Fruit fly (Drosophila melanogaster): ENCODE measurements around the gene Acox3.

The Acox3 gene

DNA sequence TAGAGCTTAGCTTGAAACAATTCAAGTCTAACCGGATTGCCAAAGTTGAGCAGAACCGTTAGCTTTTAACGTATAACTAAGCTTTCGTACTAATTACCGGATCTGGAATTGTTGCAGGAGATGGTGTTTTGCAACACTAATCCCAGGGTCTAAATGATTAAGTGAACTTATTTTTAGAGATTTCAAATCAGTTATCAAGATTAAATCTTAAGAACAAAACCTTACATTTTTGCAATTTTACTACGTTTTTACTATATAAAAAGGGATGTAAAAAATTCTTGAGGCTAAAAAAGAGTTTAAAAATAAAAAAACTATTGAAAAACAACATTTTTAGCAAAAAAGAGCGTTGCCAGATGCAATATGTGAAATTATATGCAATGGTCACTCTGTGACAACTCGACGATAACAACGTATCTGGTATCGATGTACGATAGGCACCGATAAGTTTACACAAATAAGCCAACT, 40.5 kb upstream of the Acox3 start, which contains the start of the genes KFase and epsilonCOP (continued):
- peak; percentile 47 for TF ChIP-seq lz (GFP tag; optimal IDR thresholded peaks at IDR 0.05)
- TF ChIP-seq pdm3 (GFP tag; optimal IDR thresholded peaks at IDR 0.05), result peak; percentile 57
- no peak for TF ChIP-seq svp (GFP tag)
- TF ChIP-seq CG16779 (tag; optimal IDR thresholded peaks at IDR 0.05), result no peak
- no peak for TF ChIP-seq CG6276 (GFP tag; optimal IDR thresholded peaks at IDR 0.05)
- TF ChIP-seq CG3032 (tag; optimal IDR thresholded peaks at IDR 0.05), result peak; percentile 22
- no peak for TF ChIP-seq CG6854 (GFP tag; optimal IDR thresholded peaks at IDR 0.05)
- no peak for TF ChIP-seq CG8119 (GFP tag; IDR thresholded peaks at IDR 0.05)
- peak; percentile 23 for TF ChIP-seq Ets21C (GFP tag; optimal IDR thresholded peaks at IDR 0.05)
- peak; percentile 59 for TF ChIP-seq OdsH (GFP tag; optimal IDR thresholded peaks at IDR 0.05)
- no peak for TF ChIP-seq Blimp-1 (GFP tag; optimal IDR thresholded peaks at IDR 0.05)
- peak; percentile 8 for TF ChIP-seq Sox15 (GFP tag; optimal IDR thresholded peaks at IDR 0.05)
- TF ChIP-seq CG1621 (tag; optimal IDR thresholded peaks at IDR 0.05), result peak; percentile 31
- peak; percentile 45 for TF ChIP-seq topi (GFP tag; optimal IDR thresholded peaks at IDR 0.05)
- no peak for TF ChIP-seq Smox (GFP tag; optimal IDR thresholded peaks at IDR 0.05)
- TF ChIP-seq dac (GFP tag; optimal IDR thresholded peaks at IDR 0.05), result no peak
- no peak for TF ChIP-seq CG4318 (GFP tag; optimal IDR thresholded peaks at IDR 0.05)
- TF ChIP-seq CG11902 (GFP tag; optimal IDR thresholded peaks at IDR 0.05), result no peak
- TF ChIP-seq CG10631 (GFP tag; optimal IDR thresholded peaks at IDR 0.05), result peak; percentile 45
- TF ChIP-seq fd85E (GFP tag; optimal IDR thresholded peaks at IDR 0.05), result no peak
- peak; percentile 84 for TF ChIP-seq Eip78C (GFP tag)
- peak; percentile 57 for TF ChIP-seq Hr39 (GFP tag; optimal IDR thresholded peaks at IDR 0.05)
- no peak for TF ChIP-seq eg (GFP tag; IDR thresholded peaks at IDR 0.05)
- no peak for TF ChIP-seq ss (GFP tag; optimal IDR thresholded peaks at IDR 0.05)
- TF ChIP-seq Ets96B (tag; optimal IDR thresholded peaks at IDR 0.05), result no peak
- no peak for TF ChIP-seq Hr38 (GFP tag; optimal IDR thresholded peaks at IDR 0.05)
- TF ChIP-seq CG11762 (GFP tag; optimal IDR thresholded peaks at IDR 0.05; ENCODE audit: insufficient read depth), result no peak

DNA sequence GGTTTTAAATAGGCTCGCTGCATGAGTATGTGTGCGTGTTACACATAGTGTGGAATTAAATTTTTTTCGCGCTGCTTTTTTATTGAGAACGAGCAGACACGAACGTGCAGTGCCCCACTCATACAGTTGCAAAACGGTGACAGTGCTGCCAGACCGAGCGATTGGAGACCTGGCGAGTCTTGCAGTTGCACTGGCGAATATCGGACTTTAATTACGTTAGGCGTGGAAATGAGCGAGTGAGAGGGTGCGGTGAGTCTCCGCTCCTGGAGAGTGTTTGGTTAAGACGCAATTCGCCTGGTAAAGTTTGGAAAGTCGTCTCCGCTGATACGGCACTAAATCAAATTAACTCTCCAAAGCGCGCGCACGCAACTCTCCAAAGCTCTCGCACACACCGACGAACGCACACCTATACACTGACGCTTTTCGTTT, 33.1 kb upstream of the Acox3 start:
- no peak for TF ChIP-seq CG34406 (GFP tag; optimal IDR thresholded peaks at IDR 0.05)
- TF ChIP-seq CG1621 (tag; optimal IDR thresholded peaks at IDR 0.05), result peak; percentile 31
- peak; percentile 24; the same call in 1 of the 2 replicates for TF ChIP-seq Gug (GFP tag; IDR thresholded peaks at IDR 0.05)
- TF ChIP-seq lz (GFP tag; optimal IDR thresholded peaks at IDR 0.05), result no peak
- no peak for TF ChIP-seq Eip93F (GFP tag; optimal IDR thresholded peaks at IDR 0.05)
- no peak for TF ChIP-seq Smox (GFP tag; optimal IDR thresholded peaks at IDR 0.05)
- no peak for TF ChIP-seq CG32006 (GFP tag; optimal IDR thresholded peaks at IDR 0.05)
- no peak for TF ChIP-seq achi (GFP tag; optimal IDR thresholded peaks at IDR 0.05)
- no peak for TF ChIP-seq OdsH (GFP tag; optimal IDR thresholded peaks at IDR 0.05)
- TF ChIP-seq Hr38 (GFP tag; optimal IDR thresholded peaks at IDR 0.05), result no peak
- no peak for TF ChIP-seq CG11762 (GFP tag; optimal IDR thresholded peaks at IDR 0.05; ENCODE audit: insufficient read depth)
- TF ChIP-seq Eip78C (GFP tag), result peak; percentile 80
- TF ChIP-seq Hr4 (GFP tag; optimal IDR thresholded peaks at IDR 0.05), result no peak
- no peak for TF ChIP-seq salr (GFP tag; optimal IDR thresholded peaks at IDR 0.05)
- TF ChIP-seq Lpt (GFP tag; optimal IDR thresholded peaks at IDR 0.05), result peak; percentile 4
- peak in 1 of 2 experiments; percentile 21 for TF ChIP-seq ss (GFP tag; optimal IDR thresholded peaks at IDR 0.05)
- no peak for TF ChIP-seq Ets21C (GFP tag; optimal IDR thresholded peaks at IDR 0.05)
- no peak for TF ChIP-seq CG6276 (GFP tag; optimal IDR thresholded peaks at IDR 0.05)
- TF ChIP-seq CG6163 (GFP tag; IDR thresholded peaks at IDR 0.05), result peak; percentile 62; the same call in 2 of the 3 replicates
- TF ChIP-seq Ets96B (tag; optimal IDR thresholded peaks at IDR 0.05), result no peak
- 0 out of 2 replicates have a peak, but pooled peaks have one; percentile 23 for TF ChIP-seq CG15336 (GFP tag; IDR thresholded peaks at IDR 0.05)
- TF ChIP-seq CG11294 (GFP tag; IDR thresholded peaks at IDR 0.05), result no peak
- no peak for TF ChIP-seq Eip75B (GFP tag; optimal IDR thresholded peaks at IDR 0.05)
- TF ChIP-seq CG9139 (GFP tag; optimal IDR thresholded peaks at IDR 0.05), result no peak
- no peak for TF ChIP-seq CG8319 (GFP tag; optimal IDR thresholded peaks at IDR 0.05)
- TF ChIP-seq CG8119 (GFP tag; IDR thresholded peaks at IDR 0.05), result no peak; the same call in 2 of the 3 replicates
- TF ChIP-seq CG7368 (GFP tag; optimal IDR thresholded peaks at IDR 0.05), result no peak
- no peak for TF ChIP-seq fd59A (GFP tag; optimal IDR thresholded peaks at IDR 0.05)
- TF ChIP-seq svp (GFP tag), result no peak
- TF ChIP-seq cyc (GFP tag; optimal IDR thresholded peaks at IDR 0.05), result no peak
- TF ChIP-seq acj6 (GFP tag; optimal IDR thresholded peaks at IDR 0.05), result no peak
- peak; percentile 53 for TF ChIP-seq fkh (GFP tag; optimal IDR thresholded peaks at IDR 0.05)
- TF ChIP-seq Hr39 (GFP tag; optimal IDR thresholded peaks at IDR 0.05), result no peak
- TF ChIP-seq CG4318 (GFP tag; optimal IDR thresholded peaks at IDR 0.05), result no peak
- no peak for TF ChIP-seq CG6808 (GFP tag; optimal IDR thresholded peaks at IDR 0.05)
- TF ChIP-seq CG3032 (tag; optimal IDR thresholded peaks at IDR 0.05), result no peak
